Worm (Caenorhabditis elegans) whole organism, young adult: Measurements from ENCODE around the gene C17H12.37.

Experiments
- B0019.2 ChIP-seq: fragments of 200-800 bp; sonication (Bioruptor generic); conservative IDR thresholded peaks from 2 replicates; pipeline ENCODE4 v1.3.6; 2022; ENCODE audit warnings: missing genetic modification reagents, missing genetic modification characterization, missing compliant biosample characterization
- B0261.1 ChIP-seq: sonication (generic microtip); optimal IDR thresholded peaks from 2 replicates; lab custom pipeline; 2016; ENCODE audit warnings: mild to moderate bottlenecking, missing genetic modification characterization, moderate library complexity, missing compliant biosample characterization
- C17E4.6 ChIP-seq: fragments of 200-800 bp; sonication (Bioruptor generic); IDR thresholded peaks from 2 replicates; pipeline ENCODE4 v1.3.6; 2022; ENCODE audit warnings: missing genetic modification reagents, missing genetic modification characterization, missing compliant biosample characterization
- F22D6.2 ChIP-seq: sonication (generic microtip); optimal IDR thresholded peaks from 2 replicates; lab custom pipeline; 2016; ENCODE audit warnings: mild to moderate bottlenecking, missing genetic modification characterization, missing compliant biosample characterization
- F23B12.7 ChIP-seq: sonication (generic microtip); optimal IDR thresholded peaks from 2 replicates; lab custom pipeline; 2017; ENCODE audit warnings: missing genetic modification characterization, mild to moderate bottlenecking, missing compliant biosample characterization, antibody characterized with exemption, moderate library complexity; ENCODE audit not compliant: insufficient read depth
- F33H1.4 ChIP-seq: fragments of 200-800 bp; sonication (Bioruptor generic); IDR thresholded peaks from 2 replicates; pipeline ENCODE4 v1.3.6; 2022; ENCODE audit warnings: missing genetic modification reagents, missing genetic modification characterization, missing compliant biosample characterization
- F37B4.10 ChIP-seq: fragments of 200-800 bp; sonication (Bioruptor generic); IDR thresholded peaks from 2 replicates; pipeline ENCODE4 v1.3.6; 2022; ENCODE audit warnings: missing genetic modification characterization, missing compliant biosample characterization
- F39B2.1 ChIP-seq: fragments of 200-800 bp; sonication (Bioruptor generic); IDR thresholded peaks from 2 replicates; pipeline ENCODE4 v1.3.6; 2022; ENCODE audit warnings: missing genetic modification reagents, missing genetic modification characterization, missing compliant biosample characterization
- F57C9.4 ChIP-seq: sonication (generic microtip); optimal IDR thresholded peaks from 2 replicates; lab custom pipeline; 2017; ENCODE audit warnings: mild to moderate bottlenecking, missing genetic modification characterization, missing compliant biosample characterization
- K11D2.4 ChIP-seq: fragments of 200-800 bp; sonication (Bioruptor generic); IDR thresholded peaks from 2 replicates; pipeline ENCODE4 v1.3.6; 2022; ENCODE audit warnings: missing genetic modification reagents, missing genetic modification characterization, missing compliant biosample characterization
- T26A5.8 ChIP-seq: sonication (generic microtip); optimal IDR thresholded peaks from 2 replicates; lab custom pipeline; 2016; ENCODE audit warnings: missing genetic modification characterization, missing compliant biosample characterization
- Y53F4B.3 ChIP-seq: fragments of 200-800 bp; sonication (Bioruptor generic); IDR thresholded peaks from 2 replicates; pipeline ENCODE4 v1.3.6; 2022; ENCODE audit warnings: missing genetic modification reagents, missing genetic modification characterization, missing compliant biosample characterization
- Y95B8A.8 ChIP-seq: fragments of 200-800 bp; sonication (Bioruptor generic); IDR thresholded peaks from 2 replicates; pipeline ENCODE4 v1.3.6; 2022; ENCODE audit warnings: missing genetic modification reagents, missing genetic modification characterization, missing compliant biosample characterization
- akir-1 ChIP-seq: fragments of 200-800 bp; sonication (Bioruptor generic); optimal IDR thresholded peaks from 2 replicates; lab custom pipeline; 2018; ENCODE audit warnings: mild to moderate bottlenecking, missing genetic modification characterization, moderate library complexity, missing compliant biosample characterization
- aptf-3 ChIP-seq: fragments of 200-800 bp; sonication (Bioruptor generic); IDR thresholded peaks from 2 replicates; pipeline ENCODE4 v1.3.6; 2022; ENCODE audit warnings: missing genetic modification characterization, missing compliant biosample characterization
- attf-5 ChIP-seq: fragments of 200-800 bp; sonication (Bioruptor generic); optimal IDR thresholded peaks from 2 replicates; lab custom pipeline; 2018; ENCODE audit warnings: mild to moderate bottlenecking, missing genetic modification characterization, missing compliant biosample characterization
- bed-1 ChIP-seq: fragments of 200-800 bp; sonication (Bioruptor generic); IDR thresholded peaks from 2 replicates; pipeline ENCODE4 v1.3.6; 2022; ENCODE audit warnings: missing genetic modification reagents, missing genetic modification characterization, missing compliant biosample characterization
- ccch-3 ChIP-seq: fragments of 200-800 bp; sonication (Bioruptor generic); optimal IDR thresholded peaks from 2 replicates; lab custom pipeline; 2018; ENCODE audit warnings: mild to moderate bottlenecking, missing genetic modification characterization, missing compliant biosample characterization
- cebp-1 ChIP-seq, 2 experiments: fragments of 200-800 bp in 1 of 2; sonication (Bioruptor generic) in 1 of 2; sonication (generic microtip) in 1 of 2; IDR thresholded peaks in 1 of 2; optimal IDR thresholded peaks in 1 of 2; 2 replicates each; pipeline versions ENCODE4 v1.3.6 to Lab custom; 2017 to 2022; ENCODE audit warnings: missing compliant biosample characterization in 2 of 2, missing genetic modification characterization in 2 of 2, mild to moderate bottlenecking in 1 of 2, missing genetic modification reagents in 1 of 2, moderate library complexity in 1 of 2
- ceh-40 ChIP-seq: fragments of 200-800 bp; sonication (Bioruptor generic); IDR thresholded peaks from 2 replicates; pipeline ENCODE4 v1.3.6; 2022; ENCODE audit warnings: missing genetic modification characterization, missing compliant biosample characterization
- ceh-79 ChIP-seq: sonication (generic microtip); optimal IDR thresholded peaks from 2 replicates; lab custom pipeline; 2017; ENCODE audit warnings: mild to moderate bottlenecking, missing genetic modification characterization, missing compliant biosample characterization
- die-1 ChIP-seq: sonication (generic microtip); optimal IDR thresholded peaks from 2 replicates; lab custom pipeline; 2016; ENCODE audit warnings: missing genotype, mild to moderate bottlenecking, missing genetic modification characterization, missing compliant biosample characterization
- dpl-1 ChIP-seq: fragments of 150-350 bp; optimal IDR thresholded peaks from 2 replicates; lab custom pipeline; 2014; ENCODE audit warnings: missing biosample characterization, missing genetic modification reagents, missing genetic modification characterization
- egrh-3 ChIP-seq: fragments of 200-800 bp; sonication (Bioruptor generic); IDR thresholded peaks from 2 replicates; pipeline ENCODE4 v1.3.6; 2022; ENCODE audit warnings: missing genetic modification reagents, missing genetic modification characterization, missing compliant biosample characterization
- ets-4 ChIP-seq: fragments of 200-800 bp; sonication (Bioruptor generic); optimal IDR thresholded peaks from 2 replicates; lab custom pipeline; 2018; ENCODE audit warnings: mild to moderate bottlenecking, missing genetic modification characterization, missing compliant biosample characterization
- gei-17 ChIP-seq: fragments of 200-800 bp; sonication (Bioruptor generic); optimal IDR thresholded peaks from 2 replicates; lab custom pipeline; 2018; ENCODE audit warnings: mild to moderate bottlenecking, missing genetic modification characterization, missing compliant biosample characterization
- lin-40 ChIP-seq: sonication (generic microtip); optimal IDR thresholded peaks from 2 replicates; lab custom pipeline; 2016; ENCODE audit warnings: missing genetic modification characterization, mild to moderate bottlenecking, missing compliant biosample characterization, missing genotype, missing genetic modification reagents
- lir-1 ChIP-seq: fragments of 200-800 bp; sonication (Bioruptor generic); conservative IDR thresholded peaks from 2 replicates; pipeline ENCODE4 v1.3.6; 2022; ENCODE audit warnings: missing genetic modification reagents, missing genetic modification characterization, missing compliant biosample characterization
- lsl-1 ChIP-seq: fragments of 200-800 bp; sonication (Bioruptor generic); optimal IDR thresholded peaks from 2 replicates; lab custom pipeline; 2018; ENCODE audit warnings: mild to moderate bottlenecking, missing genetic modification characterization, moderate library complexity, missing compliant biosample characterization
- madf-6 ChIP-seq: fragments of 200-800 bp; sonication (Bioruptor generic); IDR thresholded peaks from 2 replicates; pipeline ENCODE4 v1.3.6; 2022; ENCODE audit warnings: missing genetic modification reagents, missing genetic modification characterization, missing compliant biosample characterization
- mes-4 ChIP-seq: sonication (generic microtip); optimal IDR thresholded peaks from 2 replicates; lab custom pipeline; 2016; ENCODE audit warnings: missing genotype, missing genetic modification characterization, missing compliant biosample characterization
- mxl-1 ChIP-seq: sonication (generic microtip); optimal IDR thresholded peaks from 2 replicates; lab custom pipeline; 2016; ENCODE audit warnings: missing genetic modification characterization, missing compliant biosample characterization
- nfya-1 ChIP-seq: sonication (generic microtip); optimal IDR thresholded peaks from 2 replicates; lab custom pipeline; 2017; ENCODE audit warnings: antibody characterized with exemption, missing compliant biosample characterization, missing genetic modification characterization, borderline replicate concordance; ENCODE audit not compliant: insufficient read depth
- nfya-2 ChIP-seq: fragments of 200-800 bp; sonication (Bioruptor generic); IDR thresholded peaks from 2 replicates; pipeline ENCODE4 v1.3.6; 2022; ENCODE audit warnings: missing genetic modification reagents, missing genetic modification characterization, missing compliant biosample characterization
- nfyb-1 ChIP-seq: fragments of 200-800 bp; sonication (Bioruptor generic); IDR thresholded peaks from 2 replicates; pipeline ENCODE4 v1.3.6; 2022; ENCODE audit warnings: missing genetic modification reagents, missing genetic modification characterization, missing compliant biosample characterization
- nhr-179 ChIP-seq: sonication (generic microtip); optimal IDR thresholded peaks from 2 replicates; lab custom pipeline; 2016; ENCODE audit warnings: mild to moderate bottlenecking, missing genetic modification characterization, missing compliant biosample characterization
- rcor-1 ChIP-seq: fragments of 200-800 bp; sonication (Bioruptor generic); IDR thresholded peaks from 2 replicates; pipeline ENCODE4 v1.3.6; 2022; ENCODE audit warnings: missing genetic modification reagents, missing genetic modification characterization, missing compliant biosample characterization
- rec-8 ChIP-seq, 2 experiments: sonication (generic microtip); optimal IDR thresholded peaks; 2 replicates each; lab custom pipeline; 2016; ENCODE audit warnings: mild to moderate bottlenecking in 2 of 2, missing genetic modification characterization in 2 of 2, missing genetic modification reagents in 2 of 2, missing genotype in 2 of 2, missing biosample characterization in 1 of 2, missing compliant biosample characterization in 1 of 2, moderate library complexity in 1 of 2
- rpc-1 ChIP-seq, 2 experiments: fragments of 150-350 bp in 1 of 2; sonication (generic microtip) in 1 of 2; optimal IDR thresholded peaks; 2 replicates each; lab custom pipeline; 2014 to 2018; ENCODE audit warnings: missing biosample characterization in 1 of 2, missing genetic modification characterization in 1 of 2, missing genetic modification reagents in 1 of 2, missing genotype in 1 of 2
- snpc-1.3 ChIP-seq: sonication (generic microtip); optimal IDR thresholded peaks from 2 replicates; lab custom pipeline; 2017; ENCODE audit warnings: missing genetic modification characterization, mild to moderate bottlenecking, missing compliant biosample characterization, antibody characterized with exemption, moderate library complexity, missing genotype, missing genetic modification reagents; ENCODE audit not compliant: insufficient read depth
- snpc-4 ChIP-seq, 5 experiments: fragments of 150-350 bp in 1 of 5; sonication (generic microtip) in 4 of 5; optimal IDR thresholded peaks; 2 replicates each; lab custom pipeline; 2014 to 2018; ENCODE audit warnings: missing genetic modification characterization in 5 of 5, missing biosample characterization in 3 of 5, antibody characterized with exemption in 2 of 5, mild to moderate bottlenecking in 2 of 5, missing compliant biosample characterization in 2 of 5, missing genotype in 2 of 5, moderate library complexity in 2 of 5, missing genetic modification reagents in 1 of 5
- somi-1 ChIP-seq: fragments of 200-800 bp; sonication (Bioruptor generic); optimal IDR thresholded peaks from 2 replicates; lab custom pipeline; 2018; ENCODE audit warnings: mild to moderate bottlenecking, missing genetic modification characterization, missing compliant biosample characterization
- tbp1 ChIP-seq: fragments of 200-800 bp; sonication (Bioruptor generic); optimal IDR thresholded peaks from 2 replicates; lab custom pipeline; 2018; ENCODE audit warnings: mild to moderate bottlenecking, missing genetic modification characterization, missing compliant biosample characterization
- tlf-1 ChIP-seq: fragments of 200-800 bp; sonication (Bioruptor generic); optimal IDR thresholded peaks from 2 replicates; lab custom pipeline; 2018; ENCODE audit warnings: mild to moderate bottlenecking, missing genetic modification characterization, missing compliant biosample characterization
- xnd-1 ChIP-seq: sonication (generic microtip); optimal IDR thresholded peaks from 2 replicates; lab custom pipeline; 2016; ENCODE audit warnings: missing genotype, missing genetic modification reagents, missing genetic modification characterization, missing compliant biosample characterization
- ztf-25 ChIP-seq: fragments of 200-800 bp; sonication (Bioruptor generic); IDR thresholded peaks from 2 replicates; pipeline ENCODE4 v1.3.6; 2022; ENCODE audit warnings: missing genetic modification reagents, missing genetic modification characterization, missing compliant biosample characterization

The C17H12.37 gene

ce11 chrIV:6756374-6756773, 48.5 kb upstream of the C17H12.37 start (continued):
- TF ChIP-seq tlf-1 (GFP tag; lab: Kevin White, UChicago): peak; percentile 91
- TF ChIP-seq F33H1.4 (GFP tag; lab: Robert Waterston, UW): peak; percentile 86
- peak; percentile 11 for TF ChIP-seq somi-1 (GFP tag; lab: Kevin White, UChicago)
- TF ChIP-seq mes-4: no peak
- TF ChIP-seq rpc-1 (optimal IDR thresholded peaks at IDR 0.05; lab: Kevin White, UChicago): peak; percentile 37
- no peak for TF ChIP-seq rpc-1 (tag; optimal IDR thresholded peaks at IDR 0.05; lab: Kevin White, UChicago)
- peak; percentile 28 for TF ChIP-seq ets-4 (GFP tag; lab: Kevin White, UChicago)
- peak; percentile 84 for TF ChIP-seq snpc-4 (GFP tag; optimal IDR thresholded peaks at IDR 0.05; lab: Kevin White, UChicago)
- TF ChIP-seq snpc-4 (tag; optimal IDR thresholded peaks at IDR 0.05; lab: Kevin White, UChicago): peak; percentile 80 to 92 (median 85)
- peak; percentile 85 for TF ChIP-seq F23B12.7 (tag; lab: Kevin White, UChicago)
- peak; percentile 62 for TF ChIP-seq gei-17 (GFP tag; lab: Kevin White, UChicago)
- TF ChIP-seq nfyb-1: peak; percentile 91
- peak; percentile 87 for TF ChIP-seq B0019.2 (GFP tag; lab: Robert Waterston, UW)
- TF ChIP-seq akir-1: no peak
- TF ChIP-seq F39B2.1 (GFP tag; lab: Robert Waterston, UW): peak; percentile 39; the same call in 1 of the 2 replicates
- peak; percentile 98 for TF ChIP-seq dpl-1 (GFP tag; lab: Kevin White, UChicago)
- peak; percentile 92 for TF ChIP-seq cebp-1 (GFP tag; IDR thresholded peaks at IDR 0.05; lab: Robert Waterston, UW)
- peak; percentile 98 for TF ChIP-seq cebp-1 (tag; optimal IDR thresholded peaks at IDR 0.05; lab: Kevin White, UChicago)
- TF ChIP-seq F57C9.4 (tag; lab: Kevin White, UChicago): no peak
- peak; percentile 75 for TF ChIP-seq tbp1
- TF ChIP-seq snpc-1.3 (tag; lab: Kevin White, UChicago): peak; percentile 91
- TF ChIP-seq Y53F4B.3 (GFP tag; lab: Robert Waterston, UW): no peak; the same call in 1 of the 2 replicates
- no peak for TF ChIP-seq T26A5.8 (tag; lab: Kevin White, UChicago)
- TF ChIP-seq lir-1 (GFP tag; lab: Robert Waterston, UW): peak; percentile 85
- TF ChIP-seq lsl-1 (GFP tag; lab: Kevin White, UChicago): peak; percentile 84
- TF ChIP-seq aptf-3: 0 out of 2 replicates have a peak, but pooled peaks have one; percentile 27
- TF ChIP-seq F22D6.2 (tag; lab: Kevin White, UChicago): peak; percentile 23
- peak; percentile 99 for TF ChIP-seq madf-6
- TF ChIP-seq nfya-2 (GFP tag; lab: Robert Waterston, UW): no peak
- peak; percentile 96 for TF ChIP-seq xnd-1 (tag; lab: Kevin White, UChicago)
- peak; percentile 93 for TF ChIP-seq Y95B8A.8 (GFP tag; lab: Robert Waterston, UW)
- peak; percentile 11 for TF ChIP-seq B0261.1 (tag; lab: Kevin White, UChicago)
- 0 out of 2 replicates have a peak, but pooled peaks have one; percentile 61 for TF ChIP-seq ceh-40 (GFP tag; lab: Robert Waterston, UW)
- TF ChIP-seq mxl-1 (tag; lab: Kevin White, UChicago): no peak
- peak; percentile 80 for TF ChIP-seq egrh-3 (GFP tag; lab: Robert Waterston, UW)
- peak; percentile 82 for TF ChIP-seq K11D2.4 (GFP tag; lab: Robert Waterston, UW)
- TF ChIP-seq rec-8 (tag; optimal IDR thresholded peaks at IDR 0.05; lab: Kevin White, UChicago): peak; percentile 14 to 65
- TF ChIP-seq ztf-25 (GFP tag; lab: Robert Waterston, UW): peak; percentile 88
- peak; percentile 96 for TF ChIP-seq rcor-1
- TF ChIP-seq ceh-79 (tag; lab: Kevin White, UChicago): no peak
- TF ChIP-seq nhr-179 (tag; lab: Kevin White, UChicago): no peak
- peak; percentile 93 for TF ChIP-seq attf-5 (GFP tag; lab: Kevin White, UChicago)
- TF ChIP-seq F37B4.10 (GFP tag; lab: Robert Waterston, UW): no peak
- TF ChIP-seq ccch-3 (GFP tag; lab: Kevin White, UChicago): no peak
- TF ChIP-seq die-1 (tag; lab: Kevin White, UChicago): peak; percentile 77
- no peak for TF ChIP-seq nfya-1 (tag; lab: Kevin White, UChicago)
- TF ChIP-seq C17E4.6 (GFP tag; lab: Robert Waterston, UW): peak; percentile 89
- no peak for TF ChIP-seq bed-1
- TF ChIP-seq lin-40 (tag; lab: Kevin White, UChicago): peak; percentile 81
